Fruit fly (Drosophila melanogaster) whole organism: ENCODE data around the gene CG16790.

Source experiments
- CG8478 ChIP-seq: fragments of >200 bp; optimal IDR thresholded peaks from 2 replicates; lab custom pipeline; 2018; ENCODE audit warnings: inconsistent platforms
- Dll ChIP-seq: fragments of >200 bp; optimal IDR thresholded peaks from 2 replicates; lab custom pipeline; 2017
- EcR ChIP-seq, 2 experiments: fragments of >200 bp; optimal IDR thresholded peaks; 2 replicates each; lab custom pipeline; 2017; ENCODE audit warnings: missing biosample characterization in 2 of 2, missing genetic modification characterization in 2 of 2, missing genetic modification reagents in 2 of 2
- pan ChIP-seq: fragments of >200 bp; optimal IDR thresholded peaks from 2 replicates; lab custom pipeline; 2017
- psq ChIP-seq: fragments of >200 bp; optimal IDR thresholded peaks from 2 replicates; lab custom pipeline; 2017

DNA sequence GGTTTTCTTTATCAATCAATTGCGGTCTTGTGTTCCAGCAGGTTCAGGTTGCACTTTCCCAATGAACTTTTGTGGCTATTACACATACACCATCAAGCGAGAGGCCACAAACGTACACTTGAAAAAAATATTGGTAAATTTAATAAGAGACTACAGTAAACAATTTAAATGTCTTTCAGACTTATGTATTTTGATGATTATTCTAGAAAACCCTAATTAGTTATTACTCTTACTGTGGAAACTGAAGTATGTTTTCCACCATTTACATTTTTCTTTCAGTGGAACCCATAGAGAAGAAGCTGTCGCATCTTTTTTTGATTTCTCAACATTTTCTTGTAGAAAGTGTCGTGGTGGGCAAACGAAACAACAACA, 35.9 kb downstream of the CG16790 start:
- TF ChIP-seq pan (lab: Kevin White, UChicago) (no peak), EcR (GFP tag; optimal IDR thresholded peaks at IDR 0.05; lab: Kevin White, UChicago) (no peak), psq (lab: Kevin White, UChicago) (no peak), CG8478 (no peak), Dll (lab: Kevin White, UChicago) (no peak)
